Fruit fly (Drosophila melanogaster) whole organism, embryonic: Measurements from ENCODE around the gene sosie.

Experiments used
- Ada2b ChIP-seq: fragments of 200-800 bp; sonication (Bioruptor generic); IDR thresholded peaks from 2 replicates; pipeline ENCODE4 v1.3.6; 2022; ENCODE audit warnings: missing biosample characterization, missing genetic modification characterization
- C15 ChIP-seq: fragments of 200-800 bp; sonication (Bioruptor generic); IDR thresholded peaks from 3 replicates; pipeline ENCODE4 v1.3.6; 2022; ENCODE audit warnings: missing biosample characterization, missing genetic modification characterization
- CG11093 ChIP-seq: fragments of 200-800 bp; sonication (Bioruptor generic); IDR thresholded peaks from 3 replicates; pipeline ENCODE4 v1.3.6; 2022; ENCODE audit warnings: missing biosample characterization, missing genetic modification characterization
- CG11456 ChIP-seq: fragments of 200-800 bp; sonication (Bioruptor generic); IDR thresholded peaks from 3 replicates; pipeline ENCODE4 v1.3.6; 2022; ENCODE audit warnings: missing biosample characterization, missing genetic modification characterization
- CG11695 ChIP-seq: fragments of 200-800 bp; sonication (Bioruptor generic); IDR thresholded peaks from 3 replicates; pipeline ENCODE4 v1.3.6; 2022; ENCODE audit warnings: missing biosample characterization, missing genetic modification characterization
- CG12299 ChIP-seq: fragments of 200-800 bp; sonication (Bioruptor generic); optimal IDR thresholded peaks from 2 replicates; lab custom pipeline; 2018; ENCODE audit warnings: missing biosample characterization, mild to moderate bottlenecking, missing genetic modification characterization
- CG12659 ChIP-seq: fragments of 200-800 bp; sonication (Bioruptor generic); optimal IDR thresholded peaks from 3 replicates; lab custom pipeline; 2017; ENCODE audit warnings: mild to moderate bottlenecking, missing biosample characterization, missing genetic modification reagents, missing genetic modification characterization
- CG13624 ChIP-seq: fragments of 200-800 bp; sonication (Bioruptor generic); optimal IDR thresholded peaks from 2 replicates; lab custom pipeline; 2016; ENCODE audit warnings: missing biosample characterization, missing genetic modification characterization
- CG15514 ChIP-seq: fragments of 200-800 bp; sonication (Bioruptor generic); optimal IDR thresholded peaks from 3 replicates; lab custom pipeline; 2017; ENCODE audit warnings: missing biosample characterization, missing genetic modification characterization, mild to moderate bottlenecking, moderate library complexity, missing genetic modification reagents
- CG16813 ChIP-seq: fragments of 200-800 bp; sonication (Bioruptor generic); IDR thresholded peaks from 3 replicates; pipeline ENCODE4 v1.3.6; 2022; ENCODE audit warnings: missing biosample characterization, missing genetic modification characterization; ENCODE audit not compliant: partially characterized antibody
- CG17186 ChIP-seq: fragments of 200-800 bp; sonication (Bioruptor generic); optimal IDR thresholded peaks from 3 replicates; lab custom pipeline; 2017; ENCODE audit warnings: missing biosample characterization, missing genetic modification reagents, missing genetic modification characterization
- CG17361 ChIP-seq: fragments of 200-800 bp; sonication (Bioruptor generic); IDR thresholded peaks from 3 replicates; pipeline ENCODE4 v1.3.6; 2022; ENCODE audit warnings: missing biosample characterization, missing genetic modification characterization
- CG17802 ChIP-seq: fragments of 200-800 bp; sonication (Bioruptor generic); optimal IDR thresholded peaks from 2 replicates; lab custom pipeline; 2018; ENCODE audit warnings: missing biosample characterization, mild to moderate bottlenecking, missing genetic modification characterization, moderate library complexity
- CG2875 ChIP-seq: fragments of 200-800 bp; sonication (Bioruptor generic); optimal IDR thresholded peaks from 2 replicates; lab custom pipeline; 2017; ENCODE audit warnings: missing biosample characterization, mild to moderate bottlenecking, missing genetic modification characterization, missing genetic modification reagents
- CG31224 ChIP-seq: fragments of 200-800 bp; sonication (Bioruptor generic); IDR thresholded peaks from 2 replicates; pipeline ENCODE4 v1.3.6; 2022; ENCODE audit warnings: missing biosample characterization, missing genetic modification characterization
- CG4360 ChIP-seq: fragments of 200-800 bp; sonication (Bioruptor generic); IDR thresholded peaks from 2 replicates; pipeline ENCODE4 v1.3.6; 2022; ENCODE audit warnings: missing biosample characterization, missing genetic modification characterization
- CG8388 ChIP-seq: fragments of 200-800 bp; sonication (Bioruptor generic); optimal IDR thresholded peaks from 2 replicates; lab custom pipeline; 2019; ENCODE audit warnings: missing biosample characterization, mild to moderate bottlenecking, missing genetic modification characterization, moderate library complexity
- CG8944 ChIP-seq: fragments of 200-800 bp; sonication (Bioruptor generic); optimal IDR thresholded peaks from 3 replicates; lab custom pipeline; 2016; ENCODE audit warnings: missing biosample characterization, missing genetic modification characterization
- CG9817 ChIP-seq: fragments of 200-800 bp; sonication (Bioruptor generic); optimal IDR thresholded peaks from 2 replicates; lab custom pipeline; 2018; ENCODE audit warnings: missing biosample characterization, mild to moderate bottlenecking, missing genetic modification characterization, moderate library complexity
- CTCF ChIP-seq: fragments of 200-800 bp; sonication (Bioruptor generic); optimal IDR thresholded peaks from 2 replicates; lab custom pipeline; 2017; ENCODE audit warnings: missing biosample characterization, mild to moderate bottlenecking, missing genetic modification characterization, moderate library complexity
- Dad ChIP-seq: fragments of 200-800 bp; sonication (Bioruptor generic); optimal IDR thresholded peaks from 3 replicates; lab custom pipeline; 2016; ENCODE audit warnings: missing biosample characterization, missing genetic modification characterization
- Dbx ChIP-seq: fragments of 200-800 bp; sonication (Bioruptor generic); IDR thresholded peaks from 3 replicates; pipeline ENCODE4 v1.3.6; 2022; ENCODE audit warnings: missing biosample characterization, missing genetic modification characterization
- Elba2 ChIP-seq: fragments of 200-800 bp; sonication (Bioruptor generic); optimal IDR thresholded peaks from 3 replicates; lab custom pipeline; 2016; ENCODE audit warnings: missing biosample characterization, missing genetic modification characterization
- MTF-1 ChIP-seq: fragments of 200-800 bp; sonication (Bioruptor generic); optimal IDR thresholded peaks from 2 replicates; lab custom pipeline; 2018; ENCODE audit warnings: missing biosample characterization, mild to moderate bottlenecking, missing genetic modification characterization, borderline replicate concordance
- Nf-YA ChIP-seq: fragments of 200-800 bp; sonication (Bioruptor generic); IDR thresholded peaks from 2 replicates; pipeline ENCODE4 v1.3.6; 2022; ENCODE audit warnings: missing biosample characterization, missing genetic modification characterization
- Nf-YC ChIP-seq: fragments of 200-800 bp; optimal IDR thresholded peaks from 3 replicates; lab custom pipeline; 2019; ENCODE audit warnings: missing biosample characterization, mild to moderate bottlenecking, missing genetic modification characterization, moderate library complexity
- Oaz ChIP-seq: fragments of 200-800 bp; sonication (Bioruptor generic); IDR thresholded peaks from 2 replicates; pipeline ENCODE4 v1.3.6; 2022; ENCODE audit warnings: missing biosample characterization, missing genetic modification characterization
- Vsx1 ChIP-seq: fragments of 200-800 bp; sonication (Bioruptor generic); optimal IDR thresholded peaks from 2 replicates; lab custom pipeline; 2017; ENCODE audit warnings: missing biosample characterization, mild to moderate bottlenecking, missing genetic modification characterization, missing genetic modification reagents
- al ChIP-seq: fragments of 200-800 bp; sonication (Bioruptor generic); IDR thresholded peaks from 2 replicates; pipeline ENCODE4 v1.3.6; 2022; ENCODE audit warnings: missing biosample characterization, missing genetic modification characterization
- amos ChIP-seq: fragments of 200-800 bp; sonication (Bioruptor generic); IDR thresholded peaks from 2 replicates; pipeline ENCODE4 v1.3.6; 2022; ENCODE audit warnings: missing biosample characterization, missing genetic modification characterization; ENCODE audit not compliant: partially characterized antibody
- chif ChIP-seq, 2 experiments: fragments of 200-800 bp; sonication (Bioruptor generic); optimal IDR thresholded peaks; 3 replicates each; lab custom pipeline; 2016; ENCODE audit warnings: missing biosample characterization in 2 of 2, missing genetic modification characterization in 2 of 2
- dan ChIP-seq: fragments of 200-800 bp; sonication (Bioruptor generic); IDR thresholded peaks from 2 replicates; pipeline ENCODE4 v1.3.6; 2022; ENCODE audit warnings: missing biosample characterization, missing genetic modification characterization
- ems ChIP-seq: fragments of 200-800 bp; sonication (Bioruptor generic); optimal IDR thresholded peaks from 3 replicates; lab custom pipeline; 2016; ENCODE audit warnings: missing biosample characterization, missing genetic modification characterization
- ftz-f1 ChIP-seq: fragments of 200-800 bp; sonication (Bioruptor generic); optimal IDR thresholded peaks from 2 replicates; lab custom pipeline; 2016; ENCODE audit warnings: missing biosample characterization, missing genetic modification characterization
- gcm2 ChIP-seq: fragments of 200-800 bp; sonication (Bioruptor generic); optimal IDR thresholded peaks from 2 replicates; lab custom pipeline; 2016; ENCODE audit warnings: missing biosample characterization, missing genetic modification characterization
- grau ChIP-seq: fragments of 200-800 bp; optimal IDR thresholded peaks from 3 replicates; lab custom pipeline; 2019; ENCODE audit warnings: missing biosample characterization, mild to moderate bottlenecking, missing genetic modification characterization, moderate library complexity
- gsb-n ChIP-seq: fragments of 200-800 bp; sonication (Bioruptor generic); optimal IDR thresholded peaks from 3 replicates; lab custom pipeline; 2018; ENCODE audit warnings: missing biosample characterization, mild to moderate bottlenecking, missing genetic modification characterization
- gt ChIP-seq: fragments of 200-800 bp; sonication (Bioruptor generic); IDR thresholded peaks from 2 replicates; pipeline ENCODE4 v1.3.6; 2022; ENCODE audit warnings: missing biosample characterization, missing genetic modification characterization
- inv ChIP-seq: fragments of 200-800 bp; sonication (Bioruptor generic); IDR thresholded peaks from 2 replicates; pipeline ENCODE4 v1.3.6; 2022; ENCODE audit warnings: missing biosample characterization, missing genetic modification characterization; ENCODE audit not compliant: partially characterized antibody
- jing ChIP-seq: fragments of 200-800 bp; sonication (Bioruptor generic); optimal IDR thresholded peaks from 2 replicates; lab custom pipeline; 2018; ENCODE audit warnings: missing biosample characterization, mild to moderate bottlenecking, missing genetic modification characterization
- kay ChIP-seq: fragments of 200-800 bp; sonication (Bioruptor generic); optimal IDR thresholded peaks from 2 replicates; lab custom pipeline; 2016; ENCODE audit warnings: missing biosample characterization, missing genetic modification characterization
- lola ChIP-seq, 3 experiments: fragments of >200 bp in 2 of 3; fragments of 200-800 bp in 1 of 3; sonication (Bioruptor generic) in 1 of 3; optimal IDR thresholded peaks; 2 replicates each; lab custom pipeline; 2017 to 2019; ENCODE audit warnings: missing biosample characterization in 3 of 3, missing genetic modification characterization in 3 of 3, mild to moderate bottlenecking in 1 of 3, moderate library complexity in 1 of 3
- org-1 ChIP-seq: fragments of 200-800 bp; sonication (Bioruptor generic); optimal IDR thresholded peaks from 2 replicates; lab custom pipeline; 2017; ENCODE audit warnings: missing biosample characterization, missing genetic modification characterization
- pita ChIP-seq: fragments of 200-800 bp; sonication (Bioruptor generic); optimal IDR thresholded peaks from 2 replicates; lab custom pipeline; 2017; ENCODE audit warnings: missing biosample characterization, mild to moderate bottlenecking, missing genetic modification characterization
- sqz ChIP-seq: fragments of 200-800 bp; sonication (Bioruptor generic); optimal IDR thresholded peaks from 3 replicates; lab custom pipeline; 2018; ENCODE audit warnings: missing biosample characterization, mild to moderate bottlenecking, missing genetic modification characterization
- ssp ChIP-seq: fragments of 200-800 bp; sonication (Bioruptor generic); IDR thresholded peaks from 2 replicates; pipeline ENCODE4 v1.3.6; 2022; ENCODE audit warnings: missing biosample characterization, missing genetic modification characterization
- trem ChIP-seq: fragments of 200-800 bp; optimal IDR thresholded peaks from 3 replicates; lab custom pipeline; 2019; ENCODE audit warnings: missing biosample characterization, mild to moderate bottlenecking, missing genetic modification characterization, moderate library complexity
- usp ChIP-seq: fragments of >200 bp; optimal IDR thresholded peaks from 2 replicates; lab custom pipeline; 2017; ENCODE audit warnings: missing biosample characterization, missing genetic modification characterization
- z ChIP-seq: fragments of 200-800 bp; sonication (Bioruptor generic); IDR thresholded peaks from 3 replicates; pipeline ENCODE4 v1.3.6; 2022; ENCODE audit warnings: missing biosample characterization, missing genetic modification characterization

Gene sosie

DNA sequence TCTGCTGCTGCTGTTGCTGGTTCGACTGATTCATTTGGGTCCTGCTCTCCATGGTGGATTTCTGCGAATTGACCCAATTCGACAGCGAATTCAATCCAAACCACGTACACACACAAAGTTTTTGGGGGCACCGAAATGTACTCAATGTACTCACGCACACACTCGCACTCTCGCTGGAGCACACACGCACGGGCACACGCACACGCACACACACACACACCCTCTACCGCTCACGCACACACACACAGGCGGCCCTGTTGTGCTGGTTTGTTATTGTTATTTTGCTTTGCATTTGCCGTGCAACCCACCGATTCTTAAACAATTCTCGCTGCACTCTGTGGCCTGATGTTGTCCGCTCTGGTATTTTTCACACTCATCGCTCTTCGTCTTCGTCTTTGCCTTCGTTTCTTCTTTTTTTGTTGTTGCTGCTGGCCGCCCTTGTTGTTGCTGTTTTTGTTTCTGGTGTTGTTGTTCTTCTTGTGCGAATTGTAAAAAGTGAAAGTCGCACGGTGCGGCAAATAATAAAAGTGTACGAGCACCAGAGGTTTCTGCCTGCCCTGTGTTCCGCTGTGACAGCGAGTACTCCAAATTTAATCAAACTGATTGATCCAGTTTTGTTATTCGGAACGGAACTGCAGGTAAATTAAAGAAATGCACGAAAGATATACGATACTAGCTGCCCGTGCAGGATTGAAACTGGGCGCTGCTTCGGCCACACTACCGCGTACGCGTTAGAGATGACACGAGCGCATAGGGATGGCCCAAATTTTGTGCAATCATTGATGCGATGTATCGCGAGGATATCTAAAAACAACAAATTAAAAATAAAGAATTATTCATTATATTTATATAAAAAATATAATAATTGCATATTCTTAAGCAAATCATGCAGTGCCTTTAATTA, 42.4 kb downstream of the sosie start, which contains the start of gene CG3744 (continued):
- peak; percentile 83 for TF ChIP-seq CG11093 (GFP tag; lab: Robert Waterston, UW)
- TF ChIP-seq CG16813 = peak; percentile 96
- peak; percentile 89 for TF ChIP-seq Nf-YA (GFP tag; lab: Robert Waterston, UW)
- peak; percentile 94 for TF ChIP-seq al (GFP tag; lab: Robert Waterston, UW)
- peak; percentile 40 to 59 for TF ChIP-seq chif (GFP tag; optimal IDR thresholded peaks at IDR 0.05; lab: Kevin White, UChicago)
- peak; percentile 86 for TF ChIP-seq CG12299 (tag; lab: Kevin White, UChicago)
- peak; percentile 93 for TF ChIP-seq Ada2b
- TF ChIP-seq CG2875 (GFP tag; lab: Kevin White, UChicago) = peak; percentile 74
- peak; percentile 43 for TF ChIP-seq gcm2
- peak; percentile 62 for TF ChIP-seq jing (GFP tag; lab: Kevin White, UChicago)
- peak; percentile 92 for TF ChIP-seq CG17361
- TF ChIP-seq C15 (GFP tag; lab: Robert Waterston, UW) = peak; percentile 88
- no peak for TF ChIP-seq usp
- TF ChIP-seq CG15514 (GFP tag; lab: Kevin White, UChicago) = peak; percentile 88
- TF ChIP-seq CG11456 (GFP tag; lab: Robert Waterston, UW) = peak; percentile 98
- TF ChIP-seq grau (tag; lab: Kevin White, UChicago) = peak; percentile 92
- TF ChIP-seq CG9817 (tag; lab: Kevin White, UChicago) = peak; percentile 95
- peak; percentile 84 for TF ChIP-seq Nf-YC (tag; lab: Kevin White, UChicago)
- TF ChIP-seq gt (GFP tag; lab: Robert Waterston, UW) = peak; percentile 76
- no peak for TF ChIP-seq sqz
- TF ChIP-seq inv (GFP tag; lab: Robert Waterston, UW) = peak; percentile 94
- TF ChIP-seq MTF-1 = peak; percentile 81
- peak; percentile 87 for TF ChIP-seq CG31224 (GFP tag; lab: Robert Waterston, UW)
- TF ChIP-seq CG17802 (tag; lab: Kevin White, UChicago) = peak; percentile 45
- TF ChIP-seq pita (GFP tag; lab: Kevin White, UChicago) = no peak
- no peak for TF ChIP-seq CTCF
- TF ChIP-seq Vsx1 (GFP tag; lab: Kevin White, UChicago) = no peak
- peak; percentile 93 for TF ChIP-seq CG12659 (GFP tag; lab: Kevin White, UChicago)
- peak; percentile 89 for TF ChIP-seq CG11695 (GFP tag; lab: Robert Waterston, UW)
- TF ChIP-seq CG17186 (GFP tag; lab: Kevin White, UChicago) = peak; percentile 55
- TF ChIP-seq org-1 = peak; percentile 58
- peak; percentile 6 for TF ChIP-seq Elba2 (GFP tag; lab: Kevin White, UChicago)
- TF ChIP-seq ssp = peak; percentile 86
- peak; percentile 38; the same call in 1 of the 3 replicates for TF ChIP-seq z (GFP tag; lab: Robert Waterston, UW)
- peak; percentile 94 for TF ChIP-seq amos
- TF ChIP-seq Dbx (GFP tag; lab: Robert Waterston, UW) = peak; percentile 98
- TF ChIP-seq ems (GFP tag; lab: Kevin White, UChicago) = peak; percentile 85
- TF ChIP-seq gsb-n = peak; percentile 78
- TF ChIP-seq Oaz = peak; percentile 77; the same call in 1 of the 2 replicates
- peak; percentile 69 for TF ChIP-seq kay (GFP tag; lab: Kevin White, UChicago)
- TF ChIP-seq CG8388 (GFP tag; lab: Kevin White, UChicago) = peak; percentile 87
- peak in 1 of 3 experiments; percentile 88 for TF ChIP-seq lola (GFP tag; optimal IDR thresholded peaks at IDR 0.05; lab: Kevin White, UChicago)
- peak; percentile 84 for TF ChIP-seq trem
- TF ChIP-seq CG13624 (GFP tag; lab: Kevin White, UChicago) = peak; percentile 67
- peak; percentile 63 for TF ChIP-seq Dad
- TF ChIP-seq CG4360 (GFP tag; lab: Robert Waterston, UW) = peak; percentile 93
- peak; percentile 45 for TF ChIP-seq ftz-f1
- peak; percentile 69 for TF ChIP-seq CG8944
- peak; percentile 34; the same call in 1 of the 2 replicates for TF ChIP-seq dan (GFP tag; lab: Robert Waterston, UW)
